Worm (Caenorhabditis elegans) whole organism, L3 larva: ENCODE data around the gene fbxa-43.
"Not testable (repeated sequence)": the region's sequence is repeated elsewhere in the genome, so short reads cannot be mapped to it uniquely, and the experiment has no call there.

Experiments
- R02D3.7 ChIP-seq: fragments of 150-350 bp; optimal IDR thresholded peaks from 2 replicates; lab custom pipeline; 2014; ENCODE audit warnings: missing biosample characterization, missing genetic modification characterization
- ZK546.5 ChIP-seq: sonication (generic microtip); optimal IDR thresholded peaks from 2 replicates; lab custom pipeline; 2017; ENCODE audit warnings: missing biosample characterization, missing genetic modification characterization
- aly-2 ChIP-seq: fragments of 150-350 bp; optimal IDR thresholded peaks from 2 replicates; lab custom pipeline; 2014; ENCODE audit warnings: missing biosample characterization, missing genetic modification characterization
- ama-1 ChIP-seq: fragments of 150-350 bp; optimal IDR thresholded peaks from 2 replicates; lab custom pipeline; 2018
- ceh-16 ChIP-seq: sonication (generic microtip); optimal IDR thresholded peaks from 2 replicates; lab custom pipeline; 2017; ENCODE audit warnings: missing biosample characterization, missing genetic modification characterization
- ceh-28 ChIP-seq: fragments of 150-350 bp; optimal IDR thresholded peaks from 2 replicates; lab custom pipeline; 2014; ENCODE audit warnings: missing biosample characterization, missing genetic modification reagents, missing genetic modification characterization
- ceh-82 ChIP-seq: fragments of 150-350 bp; optimal IDR thresholded peaks from 2 replicates; lab custom pipeline; 2014; ENCODE audit warnings: missing biosample characterization, missing genetic modification characterization
- egl-27 ChIP-seq: sonication (generic microtip); optimal IDR thresholded peaks from 4 replicates; lab custom pipeline; 2017; ENCODE audit warnings: missing biosample characterization, missing genetic modification reagents, missing genetic modification characterization
- egl-5 ChIP-seq: fragments of 150-350 bp; optimal IDR thresholded peaks from 2 replicates; lab custom pipeline; 2017; ENCODE audit warnings: missing biosample characterization, missing genetic modification reagents, missing genetic modification characterization, inconsistent platforms
- elt-1 ChIP-seq: fragments of 150-350 bp; optimal IDR thresholded peaks from 2 replicates; lab custom pipeline; 2014; ENCODE audit warnings: missing biosample characterization, missing genetic modification characterization
- elt-2 ChIP-seq: sonication (generic microtip); optimal IDR thresholded peaks from 2 replicates; lab custom pipeline; 2016; ENCODE audit warnings: missing genetic modification reagents, mild to moderate bottlenecking, missing genetic modification characterization, missing compliant biosample characterization
- elt-3 ChIP-seq, 3 experiments: fragments of 150-350 bp in 1 of 3; sonication (generic microtip) in 2 of 3; optimal IDR thresholded peaks; 2 replicates in 2 of 3; 4 replicates in 1 of 3; lab custom pipeline; 2014 to 2017; ENCODE audit warnings: missing biosample characterization in 3 of 3, missing genetic modification characterization in 3 of 3
- eor-1 ChIP-seq, 2 experiments: fragments of 150-350 bp; optimal IDR thresholded peaks; 2 replicates each; lab custom pipeline; 2014 to 2018; ENCODE audit warnings: missing biosample characterization in 2 of 2, missing genetic modification characterization in 2 of 2
- fkh-2 ChIP-seq: fragments of 150-350 bp; optimal IDR thresholded peaks from 2 replicates; lab custom pipeline; 2014; ENCODE audit warnings: missing biosample characterization, missing genetic modification reagents, missing genetic modification characterization
- fos-1 ChIP-seq: fragments of 150-350 bp; optimal IDR thresholded peaks from 2 replicates; lab custom pipeline; 2014; ENCODE audit warnings: missing biosample characterization, missing genetic modification characterization
- hmg-11 ChIP-seq: sonication (generic microtip); optimal IDR thresholded peaks from 2 replicates; lab custom pipeline; 2016; ENCODE audit warnings: missing genetic modification characterization, missing compliant biosample characterization
- mdl-1 ChIP-seq: fragments of 150-350 bp; optimal IDR thresholded peaks from 2 replicates; lab custom pipeline; 2014; ENCODE audit warnings: missing biosample characterization, missing genetic modification characterization
- mml-1 ChIP-seq: fragments of 150-350 bp; sonication (generic microtip); optimal IDR thresholded peaks from 3 replicates; lab custom pipeline; 2014; ENCODE audit warnings: missing biosample characterization, missing genetic modification characterization
- nhr-11 ChIP-seq: fragments of 150-350 bp; optimal IDR thresholded peaks from 2 replicates; lab custom pipeline; 2014; ENCODE audit warnings: missing biosample characterization, missing genetic modification characterization
- nhr-12 ChIP-seq: fragments of 150-350 bp; optimal IDR thresholded peaks from 2 replicates; lab custom pipeline; 2014; ENCODE audit warnings: missing biosample characterization, missing genetic modification characterization
- nhr-23 ChIP-seq: fragments of 150-350 bp; optimal IDR thresholded peaks from 2 replicates; lab custom pipeline; 2014; ENCODE audit warnings: missing biosample characterization, missing genetic modification reagents, missing genetic modification characterization
- nhr-237 ChIP-seq: fragments of 150-350 bp; optimal IDR thresholded peaks from 2 replicates; lab custom pipeline; 2014; ENCODE audit warnings: missing biosample characterization, missing genetic modification characterization
- nhr-25 ChIP-seq: sonication (generic microtip); optimal IDR thresholded peaks from 2 replicates; lab custom pipeline; 2017; ENCODE audit warnings: missing biosample characterization, missing genetic modification characterization
- nhr-76 ChIP-seq: fragments of 150-350 bp; sonication (generic microtip); optimal IDR thresholded peaks from 5 replicates; lab custom pipeline; 2014; ENCODE audit warnings: missing biosample characterization, missing genetic modification characterization
- nhr-77 ChIP-seq: fragments of 150-350 bp; optimal IDR thresholded peaks from 2 replicates; lab custom pipeline; 2014; ENCODE audit warnings: missing biosample characterization, missing genetic modification characterization
- pha-4 ChIP-seq: fragments of 150-350 bp; optimal IDR thresholded peaks from 2 replicates; lab custom pipeline; 2014; ENCODE audit warnings: missing biosample characterization, missing genetic modification reagents, missing genetic modification characterization
- pqm-1 ChIP-seq: fragments of 150-350 bp; optimal IDR thresholded peaks from 2 replicates; lab custom pipeline; 2017; ENCODE audit warnings: missing biosample characterization, missing genetic modification characterization, inconsistent platforms
- sea-2 ChIP-seq: fragments of 150-350 bp; sonication (generic microtip); optimal IDR thresholded peaks from 4 replicates; lab custom pipeline; 2014; ENCODE audit warnings: missing biosample characterization, missing genetic modification reagents, missing genetic modification characterization
- skn-1 ChIP-seq: fragments of 150-350 bp; optimal IDR thresholded peaks from 2 replicates; lab custom pipeline; 2014; ENCODE audit warnings: missing biosample characterization, missing genetic modification characterization
- snpc-4 ChIP-seq: fragments of 150-350 bp; optimal IDR thresholded peaks from 2 replicates; lab custom pipeline; 2014; ENCODE audit warnings: missing biosample characterization, missing genetic modification characterization
- unc-62 ChIP-seq: fragments of 150-350 bp; sonication (generic microtip); optimal IDR thresholded peaks from 4 replicates; lab custom pipeline; 2014; ENCODE audit warnings: missing biosample characterization, missing genetic modification reagents, missing genetic modification characterization
- ztf-11 ChIP-seq: fragments of 150-350 bp; optimal IDR thresholded peaks from 2 replicates; lab custom pipeline; 2014; ENCODE audit warnings: missing biosample characterization, missing genetic modification characterization

fbxa-43 gene

DNA sequence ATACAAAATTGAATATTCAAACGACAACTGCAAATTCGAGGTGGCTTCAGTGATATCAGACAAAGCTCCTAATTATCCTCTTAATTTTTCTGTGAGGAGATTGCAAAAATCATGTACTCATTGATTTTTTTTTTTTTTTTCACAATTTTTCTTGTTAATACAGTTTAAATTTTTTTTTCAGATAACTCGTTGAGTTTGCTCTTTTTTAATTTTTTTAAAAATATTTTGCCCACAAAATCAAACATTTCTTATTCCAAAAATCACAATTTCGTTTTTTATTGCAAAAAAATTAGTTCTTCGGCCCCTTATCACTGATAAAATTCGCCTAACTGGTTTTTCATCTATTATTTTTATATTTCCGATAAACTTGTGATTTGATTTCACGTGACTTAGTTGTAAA, 18.1 kb upstream of the fbxa-43 start, which contains the start of gene Y54F10BM.21:
TSS of gene Y54F10BM.21 (plus strand) at position 301 of the 400 bp plus-strand sequence.
- TF ChIP-seq nhr-23 = no peak
- TF ChIP-seq mml-1 (tag; lab: Kevin White, UChicago) = no peak
- no peak for TF ChIP-seq skn-1 (tag; lab: Kevin White, UChicago)
- TF ChIP-seq snpc-4 (tag; lab: Kevin White, UChicago) = no peak
- TF ChIP-seq fos-1 (tag; lab: Kevin White, UChicago) = no peak
- TF ChIP-seq ama-1 (lab: Kevin White, UChicago) = no peak
- TF ChIP-seq eor-1 (tag; optimal IDR thresholded peaks at IDR 0.05; lab: Kevin White, UChicago) = no peak
- no peak for TF ChIP-seq nhr-77 (tag; lab: Kevin White, UChicago)
- TF ChIP-seq ceh-16 (tag; lab: Kevin White, UChicago) = no peak
- no peak for TF ChIP-seq unc-62
- TF ChIP-seq ceh-82 = no peak
- no peak for TF ChIP-seq egl-27
- no peak for TF ChIP-seq nhr-25
- no peak for TF ChIP-seq mdl-1 (tag; lab: Kevin White, UChicago)
- no peak for TF ChIP-seq nhr-76 (tag; lab: Kevin White, UChicago)
- TF ChIP-seq elt-2 (tag; lab: Kevin White, UChicago) = no peak

DNA sequence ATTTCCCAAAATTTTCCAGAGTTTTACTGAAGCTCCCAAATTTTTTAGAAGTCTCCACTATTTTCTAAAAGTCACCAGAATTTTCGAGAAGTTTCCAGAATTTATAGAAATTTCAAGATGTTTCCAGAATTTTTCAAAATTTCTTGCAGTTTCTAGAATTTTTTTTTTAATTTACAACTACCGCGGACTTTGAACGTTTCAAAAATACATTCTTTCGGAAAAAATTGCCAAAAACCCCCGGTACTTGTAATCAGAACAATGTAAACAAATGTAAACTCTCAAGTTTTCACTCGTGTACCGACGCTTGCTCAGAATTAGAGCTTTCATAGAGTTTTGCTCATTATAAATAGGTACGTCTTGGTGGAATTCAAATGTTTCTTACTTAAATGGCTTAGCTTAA, 14.0 kb upstream of the fbxa-43 start, which contains the start of gene fbxa-39:
TSS of gene fbxa-39 (plus strand) at position 301 of the 400 bp plus-strand sequence.
- TF ChIP-seq nhr-12 (tag; lab: Kevin White, UChicago) = no peak
- no peak for TF ChIP-seq hmg-11 (tag; lab: Kevin White, UChicago)
- TF ChIP-seq mdl-1 (tag; lab: Kevin White, UChicago) = no peak
- TF ChIP-seq unc-62 = no peak
- no peak for TF ChIP-seq egl-5 (tag; lab: Kevin White, UChicago)
- no peak for TF ChIP-seq eor-1 (tag; optimal IDR thresholded peaks at IDR 0.05; lab: Kevin White, UChicago)
- no peak for TF ChIP-seq ceh-82
- TF ChIP-seq fkh-2 = no peak
- TF ChIP-seq sea-2 (GFP tag; lab: Kevin White, UChicago) = no peak
- TF ChIP-seq ztf-11 (tag; lab: Kevin White, UChicago) = no peak

ce11 chrIII:2272075-2272474, 13.3 kb upstream of the fbxa-43 start, which contains the start of gene fbxa-48:
Gene fbxa-48, minus strand, starts transcription at chrIII:2272175.
- TF ChIP-seq pqm-1 (tag; lab: Kevin White, UChicago) = peak; percentile 2
- peak; percentile 38 for TF ChIP-seq elt-2 (tag; lab: Kevin White, UChicago)
- TF ChIP-seq hmg-11 (tag; lab: Kevin White, UChicago) = no peak
- no peak for TF ChIP-seq nhr-77 (tag; lab: Kevin White, UChicago)
- TF ChIP-seq R02D3.7 = no peak
- TF ChIP-seq ceh-16 (tag; lab: Kevin White, UChicago) = no peak
- TF ChIP-seq elt-1 (tag; lab: Kevin White, UChicago) = no peak

- TF ChIP-seq pqm-1 (tag; lab: Kevin White, UChicago) = peak; percentile 74
- no peak for TF ChIP-seq ama-1 (lab: Kevin White, UChicago)
- no peak for TF ChIP-seq ceh-28 (tag; lab: Kevin White, UChicago)
- no peak for TF ChIP-seq nhr-11 (tag; lab: Kevin White, UChicago)
- TF ChIP-seq nhr-77 (tag; lab: Kevin White, UChicago) = no peak
- peak; percentile 81 for TF ChIP-seq elt-2 (tag; lab: Kevin White, UChicago)
Measured at ce11 chrIII:2265986-2266701, 7.4 kb upstream of the fbxa-43 start, which contains the start of gene fbxa-9. Gene fbxa-9, plus strand, starts transcription at chrIII:2266651.

DNA sequence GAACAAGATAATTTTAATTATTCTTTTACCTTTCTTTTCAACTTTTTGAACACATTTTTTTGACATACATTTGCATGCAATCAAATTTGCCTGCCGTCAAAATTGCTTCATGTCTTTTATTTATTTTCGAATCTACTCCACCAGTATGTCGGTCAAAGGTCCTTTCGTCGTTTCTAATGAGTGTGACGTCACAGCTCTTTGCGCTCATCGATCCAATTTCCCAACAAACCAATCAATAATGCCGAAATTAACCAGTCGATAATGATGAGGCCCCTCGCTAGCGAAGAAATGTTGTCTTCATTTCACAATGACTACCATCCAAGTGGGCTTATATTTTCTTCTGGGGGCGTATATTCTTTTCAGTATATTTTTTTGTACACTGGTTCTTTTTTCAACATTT, 4.2 kb upstream of the fbxa-43 start, which contains the start of gene Y54F10BM.6:
TSS of gene Y54F10BM.6 (plus strand) at position 301 of the 400 bp plus-strand sequence.
- TF ChIP-seq elt-2 (tag; lab: Kevin White, UChicago) (no peak), R02D3.7 (no peak), ceh-16 (tag; lab: Kevin White, UChicago) (no peak), ZK546.5 (tag; lab: Kevin White, UChicago) (no peak), nhr-237 (tag; lab: Kevin White, UChicago) (no peak), mml-1 (tag; lab: Kevin White, UChicago) (no peak), aly-2 (no peak)

DNA sequence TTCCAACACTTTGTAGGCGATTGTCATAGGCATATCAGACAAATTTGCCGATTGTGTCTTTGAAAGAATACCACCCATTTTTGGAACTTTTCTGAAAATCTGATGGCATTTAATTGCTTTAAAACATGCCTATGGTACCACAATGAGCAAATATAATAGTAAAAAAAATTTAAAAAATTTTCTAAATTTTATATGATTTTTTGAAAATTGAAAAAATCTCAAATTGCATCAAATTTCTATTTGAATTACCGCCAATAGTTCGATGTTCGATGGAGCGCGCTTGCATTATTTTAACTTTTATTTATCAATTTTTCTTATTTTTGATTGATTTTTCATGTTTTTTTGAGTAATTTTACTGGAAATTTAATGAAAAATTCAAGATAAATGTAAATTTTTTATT, 2.6 kb upstream of the fbxa-43 start, which contains the start of gene fbxa-42:
TSS of gene fbxa-42 (minus strand) at position 101 of the 400 bp plus-strand sequence.
- not testable (repeated sequence) for TF ChIP-seq egl-27; pha-4 (tag; lab: Kevin White, UChicago); elt-3 (tag; optimal IDR thresholded peaks at IDR 0.05; lab: Kevin White, UChicago)
